Fruit fly (Drosophila melanogaster) whole organism: ENCODE results near the gene CG10646.

ENCODE experiments used
- pan ChIP-seq: fragments of >200 bp; optimal IDR thresholded peaks from 2 replicates; lab custom pipeline; 2017
- psq ChIP-seq: fragments of >200 bp; optimal IDR thresholded peaks from 2 replicates; lab custom pipeline; 2017

- no peak for TF ChIP-seq pan (lab: Kevin White, UChicago)
- no peak for TF ChIP-seq psq
These were observed 45.8 kb upstream of the CG10646 start for dm6 chr3L:12549471-12549870.
